Worm (Caenorhabditis elegans): ENCODE measurements around the gene nsph-4.2.

ce11 chrIV:5195531-5195930 is 23.1 kb upstream of the nsph-4.2 start, which contains the start of gene gpa-18:
- TF ChIP-seq nhr-11 (tag; optimal IDR thresholded peaks at IDR 0.05) (no peak), ztf-16 (tag; optimal IDR thresholded peaks at IDR 0.05) (no peak), nhr-232 (tag; optimal IDR thresholded peaks at IDR 0.05) (no peak), pha-4 (tag; optimal IDR thresholded peaks at IDR 0.05) (no peak), pros-1 (tag; optimal IDR thresholded peaks at IDR 0.05) (no peak), ceh-14 (tag; optimal IDR thresholded peaks at IDR 0.05) (no peak), fkh-10 (GFP tag; optimal IDR thresholded peaks at IDR 0.05) (no peak)

Data from whole organism, late embryonic.